Worm (Caenorhabditis elegans) whole organism, young adult: ENCODE measurements around the gene gcy-7.

Experiments used
- F57C9.4 ChIP-seq: sonication (generic microtip); optimal IDR thresholded peaks from 2 replicates; lab custom pipeline; 2017; ENCODE audit warnings: mild to moderate bottlenecking, missing genetic modification characterization, missing compliant biosample characterization
- Y79H2A.3 ChIP-seq: fragments of 200-800 bp; sonication (Bioruptor generic); conservative IDR thresholded peaks from 2 replicates; pipeline ENCODE4 v1.3.6; 2022; ENCODE audit warnings: missing genetic modification reagents, missing genetic modification characterization, missing compliant biosample characterization
- ama-1 ChIP-seq, 3 experiments: fragments of 150-350 bp in 1 of 3; sonication (generic microtip) in 2 of 3; optimal IDR thresholded peaks; 2 replicates each; lab custom pipeline; 2014 to 2018; ENCODE audit warnings: missing biosample characterization in 2 of 3, missing genetic modification characterization in 2 of 3, missing genetic modification reagents in 2 of 3
- dpff-1 ChIP-seq: sonication (generic microtip); optimal IDR thresholded peaks from 2 replicates; lab custom pipeline; 2017; ENCODE audit warnings: mild to moderate bottlenecking, missing genetic modification characterization, missing compliant biosample characterization
- egl-18 ChIP-seq: fragments of 200-800 bp; sonication (Bioruptor generic); IDR thresholded peaks from 2 replicates; pipeline ENCODE4 v1.3.6; 2022; ENCODE audit warnings: missing genetic modification reagents, missing genetic modification characterization, missing compliant biosample characterization
- gei-17 ChIP-seq: fragments of 200-800 bp; sonication (Bioruptor generic); optimal IDR thresholded peaks from 2 replicates; lab custom pipeline; 2018; ENCODE audit warnings: mild to moderate bottlenecking, missing genetic modification characterization, missing compliant biosample characterization
- sea-2 ChIP-seq: fragments of 200-800 bp; sonication (Bioruptor generic); IDR thresholded peaks from 2 replicates; pipeline ENCODE4 v1.3.6; 2022; ENCODE audit warnings: missing genetic modification characterization, missing compliant biosample characterization
- snpc-1.1 ChIP-seq: sonication (generic microtip); optimal IDR thresholded peaks from 2 replicates; lab custom pipeline; 2017; ENCODE audit warnings: missing genetic modification characterization, mild to moderate bottlenecking, missing compliant biosample characterization, antibody characterized with exemption, moderate library complexity, missing genotype, missing genetic modification reagents; ENCODE audit not compliant: insufficient read depth
- unc-62 ChIP-seq: fragments of 150-350 bp; optimal IDR thresholded peaks from 2 replicates; lab custom pipeline; 2014; ENCODE audit warnings: missing biosample characterization, missing genetic modification reagents, missing genetic modification characterization

DNA sequence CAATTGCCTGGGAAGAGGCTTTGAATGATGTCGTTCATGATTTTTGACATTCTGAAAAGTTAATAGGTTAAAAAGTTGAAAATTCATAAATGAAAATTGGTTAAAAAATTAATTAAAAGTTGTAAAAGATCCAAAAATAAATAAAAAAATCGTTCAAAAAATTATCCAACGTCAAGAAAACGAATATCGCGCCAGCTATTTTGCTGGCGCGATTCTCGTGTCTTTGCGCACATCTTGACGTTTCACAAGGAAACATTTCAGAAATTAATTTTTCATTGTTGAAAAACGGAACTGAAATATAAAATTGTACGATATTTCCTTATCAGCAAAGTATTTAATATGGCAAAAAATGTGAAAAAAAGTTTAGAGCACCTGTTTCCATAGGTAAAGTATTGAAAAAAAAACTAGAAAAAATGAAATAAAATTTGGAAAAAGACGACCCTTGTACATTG is 28.0 kb upstream of the gcy-7 start, which contains the start of gene mpdu-1:
- TF ChIP-seq dpff-1 (no peak), Y79H2A.3 (no peak), snpc-1.1 (tag; lab: Kevin White, UChicago) (peak; percentile 57), F57C9.4 (tag; lab: Kevin White, UChicago) (no peak), egl-18 (GFP tag; lab: Robert Waterston, UW) (no peak), sea-2 (GFP tag; lab: Robert Waterston, UW) (no peak), ama-1 (optimal IDR thresholded peaks at IDR 0.05; lab: Kevin White, UChicago) (no peak), ama-1 (GFP tag; optimal IDR thresholded peaks at IDR 0.05; lab: Kevin White, UChicago) (no peak), unc-62 (no peak), gei-17 (no peak)
